Fruit fly (Drosophila melanogaster): Measurements from ENCODE around the gene CG7069.
A peak's percentile ranks its signal among the peaks of the same experiment; 100 is the strongest.

Gene CG7069

DNA sequence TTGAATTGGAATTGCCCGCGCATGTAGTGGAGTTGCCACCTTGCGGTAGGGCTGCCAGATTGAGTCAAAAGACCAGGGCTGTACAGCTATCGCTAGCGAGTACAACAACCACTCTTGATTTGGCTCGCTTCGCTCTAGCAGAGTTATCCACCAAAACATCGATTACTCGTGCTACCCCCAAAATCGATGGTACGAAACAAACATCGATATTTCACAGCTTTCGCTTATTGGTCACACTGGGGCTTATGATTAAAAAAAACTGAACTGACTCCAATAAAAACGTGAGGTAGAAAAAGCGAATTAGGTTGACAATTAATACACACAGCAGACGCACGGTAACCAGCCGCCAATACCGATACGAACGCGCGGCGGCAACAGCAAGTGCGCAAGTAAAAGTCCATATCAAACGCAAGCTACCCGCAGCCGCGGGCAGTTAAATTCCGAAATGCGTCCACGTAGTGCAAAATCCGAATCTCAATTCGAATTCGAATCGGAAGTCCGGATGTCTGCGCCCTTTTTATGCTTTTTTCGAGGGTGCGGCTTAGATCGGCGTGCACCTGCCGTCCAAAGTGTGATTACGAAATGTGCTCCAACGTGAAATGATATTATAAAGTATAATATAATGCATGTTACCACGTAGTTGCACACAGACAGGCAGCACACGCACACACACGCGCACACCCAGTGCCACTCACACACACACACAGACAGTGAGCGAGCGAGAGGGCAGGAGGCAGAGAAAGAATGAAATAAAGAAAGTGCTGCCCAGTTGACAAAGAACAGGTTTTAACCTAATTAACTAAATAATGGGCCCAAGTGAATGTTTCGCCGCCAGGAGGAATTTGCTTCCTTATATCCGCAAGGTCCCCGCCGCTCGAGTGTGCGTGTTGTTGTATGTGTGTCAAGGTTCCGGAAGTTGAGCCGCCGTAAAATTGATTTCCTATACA lies 15.9 kb upstream of the CG7069 start, which contains the start of gene Sar1:
TSS of gene Sar1 (plus strand) at position 222 of the 947 bp plus-strand sequence.
- TF ChIP-seq CG12605 (GFP tag; IDR thresholded peaks at IDR 0.05) (no peak), Snoo (tag; optimal IDR thresholded peaks at IDR 0.05) (peak; percentile 8), CG10348 (GFP tag; IDR thresholded peaks at IDR 0.05) (no peak), EcR (GFP tag; optimal IDR thresholded peaks at IDR 0.05) (peak; percentile 79)

DNA sequence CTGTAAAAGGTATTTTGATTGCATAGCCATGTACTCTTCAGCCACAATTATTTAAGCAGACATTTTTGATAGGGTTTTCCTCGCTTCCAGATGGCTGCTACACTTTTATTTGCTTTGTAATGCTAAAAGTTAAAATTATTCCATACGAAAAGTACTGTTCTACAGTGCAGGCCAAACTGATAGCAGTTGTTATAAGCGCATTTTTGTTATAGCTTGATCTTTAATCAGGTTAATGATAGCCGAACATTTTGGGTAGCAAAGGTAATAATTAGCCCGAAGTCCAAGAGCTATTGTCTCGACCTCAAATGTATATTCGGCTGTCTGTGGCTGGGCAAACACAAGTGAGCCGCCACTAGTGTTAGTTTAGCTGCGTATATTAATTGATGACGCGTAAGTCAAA lies 14.7 kb upstream of the CG7069 start:
- TF ChIP-seq CG9948 (tag; optimal IDR thresholded peaks at IDR 0.05), result no peak

DNA sequence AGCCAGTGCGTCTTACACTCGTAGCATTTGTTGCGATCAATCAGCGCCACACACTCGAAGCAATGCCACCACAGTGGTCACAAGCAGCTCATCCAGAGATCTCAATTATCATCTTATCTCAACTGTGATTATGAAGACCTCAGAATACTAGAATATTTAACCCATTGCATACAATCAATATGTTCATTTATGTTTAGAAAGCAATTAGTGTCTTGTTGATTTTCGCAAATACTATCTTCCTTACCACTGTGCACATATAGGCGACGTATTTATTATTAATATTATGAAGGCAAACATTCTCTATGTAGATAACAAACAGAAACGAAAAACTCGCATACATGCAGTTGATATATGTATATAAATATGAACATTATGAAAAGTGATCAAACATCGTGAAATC lies 13.8 kb upstream of the CG7069 start:
- TF ChIP-seq Snoo (tag; optimal IDR thresholded peaks at IDR 0.05) (peak; percentile 20), CG9948 (tag; optimal IDR thresholded peaks at IDR 0.05) (peak; percentile 75), CG15710 (tag; optimal IDR thresholded peaks at IDR 0.05) (peak; percentile 75), gl (tag; optimal IDR thresholded peaks at IDR 0.05) (peak; percentile 69), CG17806 (tag; optimal IDR thresholded peaks at IDR 0.05) (peak; percentile 83), CG13204 (GFP tag; optimal IDR thresholded peaks at IDR 0.05) (no peak), D1 (tag; optimal IDR thresholded peaks at IDR 0.05) (no peak), CG8159 (tag; optimal IDR thresholded peaks at IDR 0.05) (peak; percentile 83), Pif1B (GFP tag; optimal IDR thresholded peaks at IDR 0.05) (peak; percentile 79), rn (GFP tag; IDR thresholded peaks at IDR 0.05) (peak; percentile 76), CG34367 (tag; optimal IDR thresholded peaks at IDR 0.05) (peak; percentile 78), CG32121 (GFP tag; IDR thresholded peaks at IDR 0.05) (peak; percentile 90), Pif1A (GFP tag; optimal IDR thresholded peaks at IDR 0.05) (peak; percentile 76), CG14655 (GFP tag; optimal IDR thresholded peaks at IDR 0.05) (peak; percentile 78), EcR (GFP tag; optimal IDR thresholded peaks at IDR 0.05) (peak; percentile 48), CG8301 (tag; optimal IDR thresholded peaks at IDR 0.05) (peak; percentile 78), Ets98B (GFP tag; IDR thresholded peaks at IDR 0.05) (peak; percentile 94), CG4496 (GFP tag; IDR thresholded peaks at IDR 0.05) (peak; percentile 95), fd96Ca (GFP tag; IDR thresholded peaks at IDR 0.05) (peak; percentile 89), CG10348 (GFP tag; IDR thresholded peaks at IDR 0.05) (peak; percentile 49; the same call in 1 of the 2 replicates), CG12605 (GFP tag; IDR thresholded peaks at IDR 0.05) (peak; percentile 87)

- TF ChIP-seq D1 (tag; optimal IDR thresholded peaks at IDR 0.05) (no peak), CG15710 (tag; optimal IDR thresholded peaks at IDR 0.05) (peak; percentile 81), CG9948 (tag; optimal IDR thresholded peaks at IDR 0.05) (peak; percentile 74), Pif1A (GFP tag; optimal IDR thresholded peaks at IDR 0.05) (peak; percentile 87), Snoo (tag; optimal IDR thresholded peaks at IDR 0.05) (peak; percentile 73), CG8301 (tag; optimal IDR thresholded peaks at IDR 0.05) (peak; percentile 77), EcR (GFP tag; optimal IDR thresholded peaks at IDR 0.05) (no peak), CG34367 (tag; optimal IDR thresholded peaks at IDR 0.05) (peak; percentile 65), CG14655 (GFP tag; optimal IDR thresholded peaks at IDR 0.05) (peak; percentile 83), Ets98B (GFP tag; IDR thresholded peaks at IDR 0.05) (peak; percentile 85), CG17806 (tag; optimal IDR thresholded peaks at IDR 0.05) (peak; percentile 83), gl (tag; optimal IDR thresholded peaks at IDR 0.05) (peak; percentile 43), fd96Ca (GFP tag; IDR thresholded peaks at IDR 0.05) (peak; percentile 87; the same call in 2 of the 3 replicates), CG10348 (GFP tag; IDR thresholded peaks at IDR 0.05) (no peak; the same call in 1 of the 2 replicates), CG32121 (GFP tag; IDR thresholded peaks at IDR 0.05) (peak; percentile 85), CG13204 (GFP tag; optimal IDR thresholded peaks at IDR 0.05) (no peak), CG4496 (GFP tag; IDR thresholded peaks at IDR 0.05) (peak; percentile 94), CG8159 (tag; optimal IDR thresholded peaks at IDR 0.05) (peak; percentile 78), Pif1B (GFP tag; optimal IDR thresholded peaks at IDR 0.05) (peak; percentile 74), rn (GFP tag; IDR thresholded peaks at IDR 0.05) (peak; percentile 82), CG12605 (GFP tag; IDR thresholded peaks at IDR 0.05) (peak; percentile 36; the same call in 1 of the 2 replicates)
Observed at dm6 chr3R:22362218-22362907, 10.3 kb upstream of the CG7069 start, which contains the start of the genes JMJD6, CG7071 and Muted. JMJD6 (minus strand) TSS chr3R:22362371. CG7071 (plus strand) TSS chr3R:22362620. Muted (plus strand) TSS chr3R:22362620.

DNA sequence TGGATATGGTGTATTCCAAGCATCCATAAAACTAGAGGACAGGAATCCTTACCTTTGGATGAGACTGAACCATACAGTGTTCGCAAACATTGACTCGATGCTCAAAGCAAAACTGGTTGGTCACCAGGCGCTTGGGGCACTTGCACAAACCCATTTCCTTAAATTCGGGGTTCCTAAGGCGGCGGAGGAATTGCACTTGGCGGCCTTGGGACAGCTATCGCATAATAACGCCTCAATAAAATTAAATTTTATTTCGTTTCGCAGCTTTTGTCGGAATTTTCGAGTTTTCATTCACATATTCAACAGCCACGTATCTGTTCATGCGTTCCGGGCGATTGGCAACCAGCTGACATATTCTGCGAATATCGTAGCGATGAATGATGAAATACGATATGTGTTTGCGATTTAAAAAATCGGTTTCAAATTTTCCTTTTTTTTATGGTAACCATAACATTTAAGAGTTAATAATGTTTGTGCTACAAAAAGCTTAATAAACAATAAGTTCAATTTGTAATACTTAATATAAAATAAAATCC lies 6.9 kb upstream of the CG7069 start, which contains the start of gene CG5382:
TSS of gene CG5382 (minus strand) at position 324 of the 536 bp plus-strand sequence.
- TF ChIP-seq EcR (GFP tag; optimal IDR thresholded peaks at IDR 0.05) (no peak), CG8159 (tag; optimal IDR thresholded peaks at IDR 0.05) (no peak), Pif1B (GFP tag; optimal IDR thresholded peaks at IDR 0.05) (no peak), Pif1A (GFP tag; optimal IDR thresholded peaks at IDR 0.05) (no peak), CG12605 (GFP tag; IDR thresholded peaks at IDR 0.05) (no peak), CG34367 (tag; optimal IDR thresholded peaks at IDR 0.05) (no peak), CG13204 (GFP tag; optimal IDR thresholded peaks at IDR 0.05) (no peak), gl (tag; optimal IDR thresholded peaks at IDR 0.05) (no peak), CG4496 (GFP tag; IDR thresholded peaks at IDR 0.05) (no peak), CG14655 (GFP tag; optimal IDR thresholded peaks at IDR 0.05) (no peak), Ets98B (GFP tag; IDR thresholded peaks at IDR 0.05) (no peak), fd96Ca (GFP tag; IDR thresholded peaks at IDR 0.05) (no peak), CG8301 (tag; optimal IDR thresholded peaks at IDR 0.05) (no peak), CG10348 (GFP tag; IDR thresholded peaks at IDR 0.05) (no peak), Snoo (tag; optimal IDR thresholded peaks at IDR 0.05) (no peak), D1 (tag; optimal IDR thresholded peaks at IDR 0.05) (no peak), CG15710 (tag; optimal IDR thresholded peaks at IDR 0.05) (no peak)

All from whole organism, pupa.